Fruit fly (Drosophila melanogaster): Measurements from ENCODE around the gene CG33110.

CG33110 gene

dm6 chr3R:22569888-22570287 is at the start of gene CG33110:
CG33110 (plus strand) TSS chr3R:22570188.
- TF ChIP-seq OdsH (GFP tag; optimal IDR thresholded peaks at IDR 0.05): no peak
- TF ChIP-seq brk (GFP tag; optimal IDR thresholded peaks at IDR 0.05): no peak
- no peak for TF ChIP-seq HLH106 (tag; optimal IDR thresholded peaks at IDR 0.05)
- TF ChIP-seq sage (GFP tag; optimal IDR thresholded peaks at IDR 0.05): no peak
- TF ChIP-seq GATAd (GFP tag; optimal IDR thresholded peaks at IDR 0.05): no peak
- TF ChIP-seq sv (GFP tag; optimal IDR thresholded peaks at IDR 0.05): no peak
- TF ChIP-seq fru (GFP tag; optimal IDR thresholded peaks at IDR 0.05): no peak
- TF ChIP-seq Hr83 (GFP tag; optimal IDR thresholded peaks at IDR 0.05; ENCODE audit: poor library complexity, severe bottlenecking): no peak
- TF ChIP-seq foxo (GFP tag; optimal IDR thresholded peaks at IDR 0.05): no peak
- TF ChIP-seq Dif (GFP tag; optimal IDR thresholded peaks at IDR 0.05; ENCODE audit: partially characterized antibody): no peak
- TF ChIP-seq jim (GFP tag; optimal IDR thresholded peaks at IDR 0.05): no peak
- TF ChIP-seq Dfd (GFP tag; optimal IDR thresholded peaks at IDR 0.05): no peak
- no peak for TF ChIP-seq woc (GFP tag; optimal IDR thresholded peaks at IDR 0.05)
- no peak for TF ChIP-seq pan (optimal IDR thresholded peaks at IDR 0.05)
- no peak for TF ChIP-seq psq (GFP tag; optimal IDR thresholded peaks at IDR 0.05)
- TF ChIP-seq usp (GFP tag; optimal IDR thresholded peaks at IDR 0.05): no peak

dm6 chr3R:22520481-22520880 is 49.5 kb upstream of the CG33110 start:
- TF ChIP-seq usp (GFP tag; optimal IDR thresholded peaks at IDR 0.05): no peak
- no peak for TF ChIP-seq h (GFP tag; optimal IDR thresholded peaks at IDR 0.05)
- TF ChIP-seq Myc (optimal IDR thresholded peaks at IDR 0.05): no peak
- TF ChIP-seq foxo (GFP tag; optimal IDR thresholded peaks at IDR 0.05): no peak
- no peak for TF ChIP-seq OdsH (GFP tag; optimal IDR thresholded peaks at IDR 0.05)
- TF ChIP-seq CG32264 (GFP tag; optimal IDR thresholded peaks at IDR 0.05): no peak
- TF ChIP-seq brk (GFP tag; optimal IDR thresholded peaks at IDR 0.05): no peak
- no peak for TF ChIP-seq lola (GFP tag; optimal IDR thresholded peaks at IDR 0.05)
- TF ChIP-seq jim (GFP tag; optimal IDR thresholded peaks at IDR 0.05): no peak
- no peak for TF ChIP-seq sv (GFP tag; optimal IDR thresholded peaks at IDR 0.05)
- TF ChIP-seq fru (GFP tag; optimal IDR thresholded peaks at IDR 0.05): no peak
- no peak for TF ChIP-seq Hr78 (GFP tag; optimal IDR thresholded peaks at IDR 0.05)
- TF ChIP-seq Hnf4 (GFP tag; optimal IDR thresholded peaks at IDR 0.05): no peak
- TF ChIP-seq Vsx2 (GFP tag; optimal IDR thresholded peaks at IDR 0.05; ENCODE audit: partially characterized antibody): no peak
- no peak for TF ChIP-seq Hr83 (GFP tag; optimal IDR thresholded peaks at IDR 0.05; ENCODE audit: poor library complexity, severe bottlenecking)
- no peak for TF ChIP-seq CrebA (GFP tag; optimal IDR thresholded peaks at IDR 0.05; ENCODE audit: borderline replicate concordance)
- no peak for TF ChIP-seq tai (GFP tag; optimal IDR thresholded peaks at IDR 0.05)
- TF ChIP-seq CG9705 (GFP tag; optimal IDR thresholded peaks at IDR 0.05): no peak
- TF ChIP-seq woc (GFP tag; optimal IDR thresholded peaks at IDR 0.05): no peak

dm6 chr3R:22522042-22522441 is 47.9 kb upstream of the CG33110 start:
- TF ChIP-seq CG9705 (GFP tag; optimal IDR thresholded peaks at IDR 0.05): no peak
- TF ChIP-seq h (GFP tag; optimal IDR thresholded peaks at IDR 0.05): no peak
- TF ChIP-seq Rel (GFP tag; optimal IDR thresholded peaks at IDR 0.05): no peak
- TF ChIP-seq Rel (tag; optimal IDR thresholded peaks at IDR 0.05): no peak
- no peak for TF ChIP-seq Hr78 (GFP tag; optimal IDR thresholded peaks at IDR 0.05)
- no peak for TF ChIP-seq lola (GFP tag; optimal IDR thresholded peaks at IDR 0.05)

- TF ChIP-seq foxo (GFP tag; optimal IDR thresholded peaks at IDR 0.05) (no peak), Mio (GFP tag; optimal IDR thresholded peaks at IDR 0.05) (no peak), ey (GFP tag; optimal IDR thresholded peaks at IDR 0.05) (no peak), GATAd (GFP tag; optimal IDR thresholded peaks at IDR 0.05) (no peak), h (GFP tag; optimal IDR thresholded peaks at IDR 0.05) (peak; percentile 13), sv (GFP tag; optimal IDR thresholded peaks at IDR 0.05) (no peak), dmrt93B (GFP tag; optimal IDR thresholded peaks at IDR 0.05) (no peak), dl (GFP tag; optimal IDR thresholded peaks at IDR 0.05; ENCODE audit: insufficient read depth in 1 of 2, partially characterized antibody in 2 of 2) (no peak), OdsH (GFP tag; optimal IDR thresholded peaks at IDR 0.05) (no peak), Dif (GFP tag; optimal IDR thresholded peaks at IDR 0.05; ENCODE audit: partially characterized antibody) (no peak), rgr (GFP tag; optimal IDR thresholded peaks at IDR 0.05) (no peak), Hr83 (GFP tag; optimal IDR thresholded peaks at IDR 0.05; ENCODE audit: poor library complexity, severe bottlenecking) (peak; percentile 9), Vsx2 (GFP tag; optimal IDR thresholded peaks at IDR 0.05; ENCODE audit: partially characterized antibody) (peak; percentile 17), CG9705 (GFP tag; optimal IDR thresholded peaks at IDR 0.05) (no peak), Rel (GFP tag; optimal IDR thresholded peaks at IDR 0.05) (no peak), Rel (tag; optimal IDR thresholded peaks at IDR 0.05) (peak; percentile 44), Myc (optimal IDR thresholded peaks at IDR 0.05) (no peak)
These were observed 47.1 kb upstream of the CG33110 start for dm6 chr3R:22522859-22523258.
